Worm (Caenorhabditis elegans): ENCODE data around the gene ctns-1.

The ctns-1 gene

ce11 chrII:8091528-8091927 is 45.2 kb downstream of the ctns-1 start (continued):
- TF ChIP-seq aly-2 (tag; optimal IDR thresholded peaks at IDR 0.05) (peak; percentile 43), fos-1 (tag; optimal IDR thresholded peaks at IDR 0.05) (peak; percentile 41), efl-1 (optimal IDR thresholded peaks at IDR 0.05) (peak; percentile 62 to 70), efl-1 (GFP tag; optimal IDR thresholded peaks at IDR 0.05 in 1 of 2) (peak; percentile 23 to 95), lin-39 (tag; optimal IDR thresholded peaks at IDR 0.05) (peak; percentile 48), blmp-1 (tag; optimal IDR thresholded peaks at IDR 0.05) (no peak), skn-1 (tag; optimal IDR thresholded peaks at IDR 0.05) (peak; percentile 67), nhr-12 (tag; optimal IDR thresholded peaks at IDR 0.05) (no peak), lin-14 (GFP tag; optimal IDR thresholded peaks at IDR 0.05) (peak; percentile 82), hpl-2 (GFP tag; optimal IDR thresholded peaks at IDR 0.05) (peak; percentile 62), aha-1 (tag; optimal IDR thresholded peaks at IDR 0.05) (no peak), swsn-7 (tag; optimal IDR thresholded peaks at IDR 0.05) (peak; percentile 78), ztf-4 (tag; optimal IDR thresholded peaks at IDR 0.05) (no peak), ets-5 (GFP tag; IDR thresholded peaks at IDR 0.05) (no peak), zag-1 (tag; optimal IDR thresholded peaks at IDR 0.05) (no peak), nhr-237 (tag; optimal IDR thresholded peaks at IDR 0.05) (no peak), tbx-2 (tag; optimal IDR thresholded peaks at IDR 0.05) (peak; percentile 51), C04F5.9 (tag; optimal IDR thresholded peaks at IDR 0.05) (no peak), mef-2 (tag; optimal IDR thresholded peaks at IDR 0.05) (no peak), ceh-82 (tag; optimal IDR thresholded peaks at IDR 0.05) (peak; percentile 69 to 83 (median 74)), pag-3 (tag; optimal IDR thresholded peaks at IDR 0.05; ENCODE audit: borderline replicate concordance, insufficient read depth) (no peak), Y116A8C.19 (tag; optimal IDR thresholded peaks at IDR 0.05; ENCODE audit: borderline replicate concordance) (no peak), lin-13 (GFP tag; optimal IDR thresholded peaks at IDR 0.05) (peak; percentile 34), nhr-28 (tag; optimal IDR thresholded peaks at IDR 0.05) (no peak), fkh-8 (tag; optimal IDR thresholded peaks at IDR 0.05) (peak; percentile 42), zip-4 (GFP tag; optimal IDR thresholded peaks at IDR 0.05) (peak; percentile 57), pax-3 (tag; optimal IDR thresholded peaks at IDR 0.05) (peak; percentile 39), ceh-88 (GFP tag; IDR thresholded peaks at IDR 0.05) (no peak), mep-1 (tag; optimal IDR thresholded peaks at IDR 0.05) (no peak), hlh-4 (tag; optimal IDR thresholded peaks at IDR 0.05) (no peak), grh-1 (GFP tag; IDR thresholded peaks at IDR 0.05) (peak; percentile 62), nhr-76 (tag; optimal IDR thresholded peaks at IDR 0.05) (no peak), lir-3 (tag; optimal IDR thresholded peaks at IDR 0.05; ENCODE audit: poor library complexity) (no peak), egl-27 (tag; optimal IDR thresholded peaks at IDR 0.05) (peak in 1 of 2 experiments; percentile 6), ceh-90 (tag; optimal IDR thresholded peaks at IDR 0.05) (no peak), unc-30 (tag; optimal IDR thresholded peaks at IDR 0.05) (no peak), unc-86 (tag; optimal IDR thresholded peaks at IDR 0.05) (no peak), C34B4.2 (tag; optimal IDR thresholded peaks at IDR 0.05) (no peak), F16B12.6 (tag; optimal IDR thresholded peaks at IDR 0.05) (no peak), ceh-63 (GFP tag; optimal IDR thresholded peaks at IDR 0.05) (no peak), unc-98 (GFP tag; IDR thresholded peaks at IDR 0.05) (no peak), isw-1 (GFP tag; IDR thresholded peaks at IDR 0.05) (peak; percentile 11; the same call in 1 of the 2 replicates), nhr-71 (tag; optimal IDR thresholded peaks at IDR 0.05) (peak; percentile 87), nhr-20 (tag; optimal IDR thresholded peaks at IDR 0.05) (peak; percentile 79), mab-9 (GFP tag; IDR thresholded peaks at IDR 0.05) (peak; percentile 38; the same call in 1 of the 2 replicates), unc-62 (GFP tag; optimal IDR thresholded peaks at IDR 0.05) (no peak), nhr-19 (GFP tag; conservative IDR thresholded peaks at IDR 0.05) (peak; percentile 85), sox-4 (tag; optimal IDR thresholded peaks at IDR 0.05) (no peak), ceh-8 (GFP tag; optimal IDR thresholded peaks at IDR 0.05) (peak; percentile 12), sptf-1 (tag; optimal IDR thresholded peaks at IDR 0.05) (no peak), nhr-84 (tag; optimal IDR thresholded peaks at IDR 0.05) (no peak), nhr-85 (tag) (peak; percentile 92), jun-1 (tag; optimal IDR thresholded peaks at IDR 0.05) (no peak), ztf-11 (tag; optimal IDR thresholded peaks at IDR 0.05) (no peak), snpc-4 (tag; optimal IDR thresholded peaks at IDR 0.05) (peak; percentile 98)
